Worm (Caenorhabditis elegans) whole organism, mixed stage, embryonic: ENCODE results near the gene T26C11.8.

Source experiments
- mep-1 ChIP-seq: fragments of 150-350 bp; optimal IDR thresholded peaks from 2 replicates; lab custom pipeline; 2017; ENCODE audit warnings: missing biosample characterization, missing genetic modification reagents, missing genetic modification characterization, inconsistent platforms
- nhr-76 ChIP-seq: sonication (generic microtip); optimal IDR thresholded peaks from 2 replicates; lab custom pipeline; 2017; ENCODE audit warnings: missing biosample characterization, missing genetic modification characterization
- pha-4 ChIP-seq: fragments of 150-350 bp; optimal IDR thresholded peaks from 2 replicates; lab custom pipeline; 2018; ENCODE audit warnings: missing biosample characterization, missing genetic modification reagents, missing genetic modification characterization

- TF ChIP-seq mep-1 (tag; lab: Kevin White, UChicago): no peak
- no peak for TF ChIP-seq nhr-76 (tag; lab: Kevin White, UChicago)
- TF ChIP-seq pha-4 (tag; lab: Kevin White, UChicago): no peak
Observed at ce11 chrX:1850525-1850924, 10.0 kb upstream of the T26C11.8 start.
